Worm (Caenorhabditis elegans): ENCODE results near the gene srd-48.

- TF ChIP-seq ztf-11 (tag; optimal IDR thresholded peaks at IDR 0.05) (no peak), zag-1 (tag; optimal IDR thresholded peaks at IDR 0.05) (no peak), nhr-77 (tag; optimal IDR thresholded peaks at IDR 0.05) (no peak), nhr-11 (tag; optimal IDR thresholded peaks at IDR 0.05) (no peak), unc-98 (GFP tag; IDR thresholded peaks at IDR 0.05) (no peak)
Observed at ce11 chrX:12358957-12359356, 23.0 kb downstream of the srd-48 start, which contains the start of gene nspc-14.
